Worm (Caenorhabditis elegans) whole organism, L2 larva: ENCODE measurements around the gene cdr-6.

ENCODE experiments used
- C34F6.9 ChIP-seq: fragments of 150-350 bp; optimal IDR thresholded peaks from 2 replicates; lab custom pipeline; 2014; ENCODE audit warnings: missing biosample characterization, missing genetic modification characterization
- R02D3.7 ChIP-seq: fragments of 150-350 bp; optimal IDR thresholded peaks from 2 replicates; lab custom pipeline; 2014; ENCODE audit warnings: missing biosample characterization, missing genetic modification characterization
- Y55F3AM.14 ChIP-seq: fragments of 200-800 bp; sonication (Bioruptor generic); optimal IDR thresholded peaks from 2 replicates; lab custom pipeline; 2018; ENCODE audit warnings: mild to moderate bottlenecking, missing genetic modification characterization, missing compliant biosample characterization
- ZK546.5 ChIP-seq: sonication (generic microtip); optimal IDR thresholded peaks from 2 replicates; lab custom pipeline; 2017; ENCODE audit warnings: missing biosample characterization, missing genetic modification characterization
- alr-1 ChIP-seq: fragments of 150-350 bp; optimal IDR thresholded peaks from 2 replicates; lab custom pipeline; 2014; ENCODE audit warnings: missing biosample characterization, missing genetic modification characterization
- aly-2 ChIP-seq: fragments of 150-350 bp; optimal IDR thresholded peaks from 2 replicates; lab custom pipeline; 2014; ENCODE audit warnings: missing biosample characterization, missing genetic modification characterization
- ama-1 ChIP-seq: fragments of 150-350 bp; optimal IDR thresholded peaks from 2 replicates; lab custom pipeline; 2018; ENCODE audit warnings: inconsistent platforms
- blmp-1 ChIP-seq: sonication (generic microtip); optimal IDR thresholded peaks from 2 replicates; lab custom pipeline; 2017; ENCODE audit warnings: missing genetic modification characterization, mild to moderate bottlenecking, missing compliant biosample characterization, antibody characterized with exemption, moderate library complexity; ENCODE audit not compliant: insufficient read depth
- ceh-16 ChIP-seq: fragments of 150-350 bp; optimal IDR thresholded peaks from 2 replicates; lab custom pipeline; 2014; ENCODE audit warnings: missing biosample characterization, missing genetic modification characterization
- ceh-82 ChIP-seq: fragments of 150-350 bp; optimal IDR thresholded peaks from 2 replicates; lab custom pipeline; 2014; ENCODE audit warnings: missing biosample characterization, missing genetic modification characterization
- crh-2 ChIP-seq: sonication (generic microtip); optimal IDR thresholded peaks from 2 replicates; lab custom pipeline; 2017; ENCODE audit warnings: missing biosample characterization, missing genetic modification characterization
- dmd-4 ChIP-seq: sonication (generic microtip); optimal IDR thresholded peaks from 2 replicates; lab custom pipeline; 2017; ENCODE audit warnings: missing biosample characterization, missing genetic modification characterization
- egl-27 ChIP-seq: sonication (generic microtip); optimal IDR thresholded peaks from 3 replicates; lab custom pipeline; 2017; ENCODE audit warnings: missing biosample characterization, missing genetic modification reagents, missing genetic modification characterization
- elt-1 ChIP-seq: fragments of 150-350 bp; optimal IDR thresholded peaks from 2 replicates; lab custom pipeline; 2014; ENCODE audit warnings: missing biosample characterization, missing genetic modification characterization
- elt-3 ChIP-seq: sonication (generic microtip); optimal IDR thresholded peaks from 2 replicates; lab custom pipeline; 2017; ENCODE audit warnings: missing biosample characterization, missing genetic modification characterization
- fos-1 ChIP-seq: fragments of 150-350 bp; optimal IDR thresholded peaks from 2 replicates; lab custom pipeline; 2014; ENCODE audit warnings: missing biosample characterization, missing genetic modification characterization
- gmeb-1 ChIP-seq: fragments of 150-350 bp; optimal IDR thresholded peaks from 2 replicates; lab custom pipeline; 2014; ENCODE audit warnings: missing biosample characterization, missing genetic modification characterization
- lin-11 ChIP-seq: fragments of 150-350 bp; sonication (generic microtip); optimal IDR thresholded peaks from 2 replicates; lab custom pipeline; 2014; ENCODE audit warnings: missing biosample characterization, missing genetic modification characterization, inconsistent platforms, mixed read lengths
- lin-13 ChIP-seq: fragments of 150-350 bp; optimal IDR thresholded peaks from 2 replicates; lab custom pipeline; 2014; ENCODE audit warnings: missing biosample characterization, missing genetic modification reagents, missing genetic modification characterization
- lin-39 ChIP-seq: fragments of 150-350 bp; optimal IDR thresholded peaks from 2 replicates; lab custom pipeline; 2014; ENCODE audit warnings: missing biosample characterization, missing genetic modification reagents, missing genetic modification characterization
- lsy-2 ChIP-seq, 2 experiments: fragments of 150-350 bp in 1 of 2; sonication (generic microtip) in 1 of 2; optimal IDR thresholded peaks; 2 replicates each; lab custom pipeline; 2014 to 2017; ENCODE audit warnings: missing biosample characterization in 2 of 2, missing genetic modification characterization in 2 of 2
- mab-5 ChIP-seq: fragments of 150-350 bp; optimal IDR thresholded peaks from 2 replicates; lab custom pipeline; 2014; ENCODE audit warnings: missing biosample characterization, missing genetic modification characterization
- mbf-1 ChIP-seq: sonication (generic microtip); optimal IDR thresholded peaks from 2 replicates; lab custom pipeline; 2017; ENCODE audit warnings: missing biosample characterization, missing genetic modification characterization
- mdl-1 ChIP-seq, 2 experiments: fragments of 150-350 bp in 1 of 2; sonication (generic microtip) in 1 of 2; optimal IDR thresholded peaks; 2 replicates each; lab custom pipeline; 2017; ENCODE audit warnings: missing biosample characterization in 2 of 2, missing genetic modification characterization in 2 of 2
- nhr-10 ChIP-seq: sonication (generic microtip); optimal IDR thresholded peaks from 2 replicates; lab custom pipeline; 2017; ENCODE audit warnings: missing biosample characterization, missing genetic modification characterization
- nhr-11 ChIP-seq: fragments of 150-350 bp; optimal IDR thresholded peaks from 2 replicates; lab custom pipeline; 2014; ENCODE audit warnings: missing biosample characterization, missing genetic modification characterization
- nhr-12 ChIP-seq: fragments of 150-350 bp; optimal IDR thresholded peaks from 2 replicates; lab custom pipeline; 2014; ENCODE audit warnings: missing biosample characterization, missing genetic modification characterization
- nhr-21 ChIP-seq: fragments of 150-350 bp; optimal IDR thresholded peaks from 2 replicates; lab custom pipeline; 2014; ENCODE audit warnings: missing biosample characterization, missing genetic modification characterization
- nhr-23 ChIP-seq: fragments of 150-350 bp; optimal IDR thresholded peaks from 2 replicates; lab custom pipeline; 2014; ENCODE audit warnings: missing biosample characterization, missing genetic modification reagents, missing genetic modification characterization
- nhr-237 ChIP-seq: fragments of 150-350 bp; optimal IDR thresholded peaks from 2 replicates; lab custom pipeline; 2014; ENCODE audit warnings: missing biosample characterization, missing genetic modification characterization
- nhr-25 ChIP-seq: fragments of 150-350 bp; sonication (generic microtip); optimal IDR thresholded peaks from 3 replicates; lab custom pipeline; 2014; ENCODE audit warnings: missing biosample characterization, missing genetic modification characterization
- nhr-6 ChIP-seq: fragments of 150-350 bp; optimal IDR thresholded peaks from 2 replicates; lab custom pipeline; 2014; ENCODE audit warnings: missing biosample characterization, missing genetic modification characterization
- nhr-77 ChIP-seq: fragments of 150-350 bp; optimal IDR thresholded peaks from 2 replicates; lab custom pipeline; 2014; ENCODE audit warnings: missing biosample characterization, missing genetic modification characterization
- peb-1 ChIP-seq: fragments of 150-350 bp; optimal IDR thresholded peaks from 2 replicates; lab custom pipeline; 2014; ENCODE audit warnings: missing biosample characterization, missing genetic modification characterization
- sem-4 ChIP-seq: fragments of 150-350 bp; optimal IDR thresholded peaks from 2 replicates; lab custom pipeline; 2014; ENCODE audit warnings: missing biosample characterization, missing genetic modification reagents, missing genetic modification characterization
- skn-1 ChIP-seq: sonication (generic microtip); optimal IDR thresholded peaks from 2 replicates; lab custom pipeline; 2017; ENCODE audit warnings: missing biosample characterization, missing genetic modification characterization
- sma-3 ChIP-seq: sonication (generic microtip); optimal IDR thresholded peaks from 2 replicates; lab custom pipeline; 2016; ENCODE audit warnings: missing genetic modification reagents, missing genetic modification characterization, missing compliant biosample characterization
- sma-9 ChIP-seq, 2 experiments: fragments of 150-350 bp in 1 of 2; sonication (generic microtip) in 1 of 2; optimal IDR thresholded peaks; 2 replicates each; lab custom pipeline; 2014 to 2016; ENCODE audit warnings: missing genetic modification characterization in 2 of 2, mild to moderate bottlenecking in 1 of 2, missing biosample characterization in 1 of 2, missing compliant biosample characterization in 1 of 2, missing genetic modification reagents in 1 of 2, moderate library complexity in 1 of 2
- snpc-4 ChIP-seq: fragments of 150-350 bp; optimal IDR thresholded peaks from 2 replicates; lab custom pipeline; 2014; ENCODE audit warnings: missing biosample characterization, missing genetic modification characterization
- unc-39 ChIP-seq: fragments of 150-350 bp; optimal IDR thresholded peaks from 2 replicates; lab custom pipeline; 2014; ENCODE audit warnings: missing biosample characterization, missing genetic modification characterization
- unc-62 ChIP-seq: fragments of 150-350 bp; optimal IDR thresholded peaks from 2 replicates; lab custom pipeline; 2014; ENCODE audit warnings: missing biosample characterization, missing genetic modification reagents, missing genetic modification characterization
- zag-1 ChIP-seq: fragments of 150-350 bp; optimal IDR thresholded peaks from 2 replicates; lab custom pipeline; 2014; ENCODE audit warnings: missing biosample characterization, missing genetic modification characterization
- ztf-1 ChIP-seq: fragments of 200-800 bp; sonication (Bioruptor generic); conservative IDR thresholded peaks from 2 replicates; pipeline ENCODE4 v1.3.6; 2022; ENCODE audit warnings: missing genetic modification characterization, missing compliant biosample characterization
- ztf-11 ChIP-seq: sonication (generic microtip); optimal IDR thresholded peaks from 2 replicates; lab custom pipeline; 2017; ENCODE audit warnings: missing biosample characterization, missing genetic modification characterization
- ztf-4 ChIP-seq: fragments of 150-350 bp; optimal IDR thresholded peaks from 2 replicates; lab custom pipeline; 2014; ENCODE audit warnings: missing biosample characterization, missing genetic modification characterization

The cdr-6 gene

DNA sequence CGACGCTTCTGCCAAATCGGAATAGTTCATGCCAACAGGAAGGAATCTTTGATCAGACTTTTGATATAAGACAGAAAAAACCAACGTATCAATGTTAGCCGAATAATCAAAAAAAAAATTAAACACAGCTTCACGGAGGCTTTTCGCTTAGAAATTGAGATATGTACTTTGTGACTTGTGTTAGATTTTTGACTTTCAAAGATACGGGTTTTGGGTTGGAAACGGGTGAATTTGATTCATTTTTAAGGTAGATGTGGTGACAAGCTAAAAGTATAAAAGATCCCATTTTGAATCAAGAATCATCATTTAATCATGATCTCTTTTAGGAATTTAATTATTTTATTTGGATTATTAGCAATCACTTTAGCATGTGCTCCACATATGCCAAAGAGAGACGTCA lies 11.1 kb downstream of the cdr-6 start, which contains the start of gene K01D12.8:
Gene K01D12.8 (plus strand): TSS at position 301 of the 400 bp plus-strand sequence.
- TF ChIP-seq lsy-2 (tag; optimal IDR thresholded peaks at IDR 0.05; lab: Kevin White, UChicago) (no peak), sma-3 (no peak), aly-2 (tag; lab: Kevin White, UChicago) (no peak), elt-3 (tag; lab: Kevin White, UChicago) (no peak), R02D3.7 (tag; lab: Kevin White, UChicago) (no peak), sma-9 (GFP tag; optimal IDR thresholded peaks at IDR 0.05; lab: Kevin White, UChicago) (no peak), sma-9 (tag; optimal IDR thresholded peaks at IDR 0.05; lab: Kevin White, UChicago) (no peak), nhr-6 (tag; lab: Kevin White, UChicago) (no peak), ztf-11 (tag; lab: Kevin White, UChicago) (no peak), lin-13 (GFP tag; lab: Kevin White, UChicago) (no peak), gmeb-1 (tag; lab: Kevin White, UChicago) (no peak), dmd-4 (no peak), ceh-82 (tag; lab: Kevin White, UChicago) (no peak)

DNA sequence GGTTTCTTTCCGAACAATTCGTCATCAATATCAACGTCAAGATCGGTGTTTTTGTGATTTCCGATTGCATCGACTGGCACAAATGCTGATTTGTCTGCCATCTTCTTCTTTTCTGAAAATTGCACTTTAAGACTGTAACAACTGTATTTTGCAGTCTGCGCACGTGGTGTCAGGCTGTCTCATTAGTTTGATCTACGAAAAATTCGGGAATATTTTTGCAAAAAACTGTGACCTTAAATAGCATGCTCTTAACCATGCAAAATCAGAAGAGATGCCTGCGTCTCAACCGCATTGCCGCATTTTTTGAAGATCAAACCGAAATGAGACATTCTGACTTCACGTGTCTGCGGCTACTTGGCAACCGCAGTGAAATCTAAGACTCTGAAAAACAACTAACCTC lies 12.1 kb downstream of the cdr-6 start, which contains the start of gene K01D12.7:
Gene K01D12.7 (minus strand): TSS at position 101 of the 400 bp plus-strand sequence.
- TF ChIP-seq dmd-4 (no peak), ztf-4 (tag; lab: Kevin White, UChicago) (no peak), nhr-25 (no peak), mab-5 (no peak), elt-3 (tag; lab: Kevin White, UChicago) (no peak), ceh-16 (tag; lab: Kevin White, UChicago) (no peak), nhr-6 (tag; lab: Kevin White, UChicago) (no peak), skn-1 (tag; lab: Kevin White, UChicago) (no peak), ZK546.5 (tag; lab: Kevin White, UChicago) (no peak), sma-3 (no peak), C34F6.9 (no peak), nhr-23 (tag; lab: Kevin White, UChicago) (no peak), zag-1 (tag; lab: Kevin White, UChicago) (no peak), lin-13 (GFP tag; lab: Kevin White, UChicago) (no peak), mdl-1 (tag; optimal IDR thresholded peaks at IDR 0.05; lab: Kevin White, UChicago) (no peak), nhr-21 (tag; lab: Kevin White, UChicago) (no peak)

DNA sequence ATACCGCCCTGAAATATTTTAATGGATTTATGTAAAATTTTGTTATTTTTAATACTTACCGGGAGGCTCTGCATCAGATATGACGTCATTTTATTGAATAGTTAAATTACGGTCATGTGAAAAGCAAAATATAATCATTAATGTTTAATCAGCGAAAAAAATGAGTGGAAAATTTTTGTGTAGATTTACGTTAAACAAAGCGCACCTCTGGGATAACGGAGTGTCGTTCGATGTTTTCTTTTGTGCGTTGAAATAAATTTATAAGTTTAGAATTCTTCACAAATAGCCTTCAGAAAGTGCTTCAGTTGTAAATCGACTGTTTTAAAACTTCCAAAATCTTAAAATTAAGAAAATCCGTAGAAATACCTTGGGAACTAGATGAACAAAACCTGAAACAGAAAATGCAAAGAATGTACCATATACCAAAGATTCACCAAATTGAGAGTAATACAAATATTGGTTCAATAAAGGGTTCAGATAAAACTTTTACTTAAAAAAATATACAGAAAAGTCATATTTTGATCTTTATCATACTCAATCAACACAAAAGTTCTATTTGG lies 12.7 kb downstream of the cdr-6 start, which contains the start of the genes K01D12.20 and miga-1:
Gene K01D12.20 (minus strand): TSS at position 138 of the 560 bp plus-strand sequence.
Gene miga-1 (minus strand): TSS at position 183 of the 560 bp plus-strand sequence.
- TF ChIP-seq crh-2 (tag; lab: Kevin White, UChicago) = peak; percentile 9
- TF ChIP-seq nhr-77 (tag; lab: Kevin White, UChicago) = no peak
- TF ChIP-seq egl-27 (tag; lab: Kevin White, UChicago) = no peak
- TF ChIP-seq nhr-21 (tag; lab: Kevin White, UChicago) = no peak
- no peak for TF ChIP-seq ama-1
- TF ChIP-seq alr-1 (tag; lab: Kevin White, UChicago) = no peak
- no peak for TF ChIP-seq mdl-1 (tag; optimal IDR thresholded peaks at IDR 0.05; lab: Kevin White, UChicago)
- no peak for TF ChIP-seq lin-39 (tag; lab: Kevin White, UChicago)
- TF ChIP-seq mbf-1 (tag; lab: Kevin White, UChicago) = no peak
- TF ChIP-seq skn-1 (tag; lab: Kevin White, UChicago) = no peak
- TF ChIP-seq aly-2 (tag; lab: Kevin White, UChicago) = no peak
- TF ChIP-seq elt-3 (tag; lab: Kevin White, UChicago) = no peak
- no peak for TF ChIP-seq nhr-6 (tag; lab: Kevin White, UChicago)
- no peak for TF ChIP-seq ztf-1 (GFP tag; lab: Robert Waterston, UW)
- no peak for TF ChIP-seq blmp-1 (tag; lab: Kevin White, UChicago)
- peak; percentile 12 for TF ChIP-seq sem-4 (tag; lab: Kevin White, UChicago)
- TF ChIP-seq unc-39 (tag; lab: Kevin White, UChicago) = no peak
- TF ChIP-seq sma-3 = no peak
- TF ChIP-seq dmd-4 = no peak
- TF ChIP-seq nhr-10 (tag; lab: Kevin White, UChicago) = no peak
- no peak for TF ChIP-seq lin-13 (GFP tag; lab: Kevin White, UChicago)
- no peak for TF ChIP-seq ztf-11 (tag; lab: Kevin White, UChicago)
- peak; percentile 57 for TF ChIP-seq C34F6.9
- TF ChIP-seq fos-1 = no peak
- TF ChIP-seq ceh-16 (tag; lab: Kevin White, UChicago) = no peak
- TF ChIP-seq ztf-4 (tag; lab: Kevin White, UChicago) = no peak
- no peak for TF ChIP-seq mab-5
- TF ChIP-seq ZK546.5 (tag; lab: Kevin White, UChicago) = no peak
- TF ChIP-seq Y55F3AM.14 (GFP tag; lab: Kevin White, UChicago) = no peak
- TF ChIP-seq nhr-12 (tag; lab: Kevin White, UChicago) = no peak
- no peak for TF ChIP-seq elt-1 (tag; lab: Kevin White, UChicago)
- TF ChIP-seq lin-11 (tag; lab: Kevin White, UChicago) = no peak
- TF ChIP-seq sma-9 (GFP tag; optimal IDR thresholded peaks at IDR 0.05; lab: Kevin White, UChicago) = peak; percentile 61
- TF ChIP-seq sma-9 (tag; optimal IDR thresholded peaks at IDR 0.05; lab: Kevin White, UChicago) = no peak
- TF ChIP-seq R02D3.7 (tag; lab: Kevin White, UChicago) = peak; percentile 89
- no peak for TF ChIP-seq zag-1 (tag; lab: Kevin White, UChicago)
- no peak for TF ChIP-seq gmeb-1 (tag; lab: Kevin White, UChicago)
- no peak for TF ChIP-seq nhr-237 (tag; lab: Kevin White, UChicago)
- no peak for TF ChIP-seq nhr-11 (tag; lab: Kevin White, UChicago)
- peak in 1 of 2 experiments; percentile 65 for TF ChIP-seq lsy-2 (tag; optimal IDR thresholded peaks at IDR 0.05; lab: Kevin White, UChicago)
- no peak for TF ChIP-seq nhr-23 (tag; lab: Kevin White, UChicago)
- no peak for TF ChIP-seq ceh-82 (tag; lab: Kevin White, UChicago)
- no peak for TF ChIP-seq snpc-4 (tag; lab: Kevin White, UChicago)
- TF ChIP-seq unc-62 (GFP tag; lab: Kevin White, UChicago) = no peak
- no peak for TF ChIP-seq peb-1 (tag; lab: Kevin White, UChicago)
